Worm (Caenorhabditis elegans) whole organism, midembryonic: ENCODE results near the gene ZC262.7.

Experiments
- T22C8.4 ChIP-seq: fragments of 200-800 bp; sonication (Bioruptor generic); IDR thresholded peaks from 2 replicates; pipeline ENCODE4 v1.3.6; 2022; ENCODE audit warnings: missing genetic modification characterization, missing compliant biosample characterization
- flt-1 ChIP-seq: fragments of 200-800 bp; sonication (Bioruptor generic); IDR thresholded peaks from 2 replicates; pipeline ENCODE4 v1.3.6; 2022; ENCODE audit warnings: missing genetic modification characterization, missing compliant biosample characterization

DNA sequence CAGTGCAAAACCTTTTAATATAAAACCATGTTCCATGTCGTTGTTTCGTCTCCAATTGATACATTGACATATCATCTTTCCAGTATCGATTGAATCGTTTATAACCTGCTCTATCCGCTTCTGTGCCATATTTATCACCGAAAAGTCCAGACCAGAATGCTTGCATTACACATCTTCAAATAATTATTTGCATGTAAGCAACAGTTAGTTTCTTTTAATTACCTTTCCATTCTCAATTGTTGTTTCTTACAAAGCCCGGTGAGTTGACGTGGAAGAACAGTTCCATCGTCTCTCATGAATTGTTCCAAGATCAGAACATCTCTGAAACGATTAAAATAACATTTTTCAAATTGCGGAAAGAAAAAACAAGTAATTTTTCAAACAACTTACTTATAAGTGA is 12.9 kb downstream of the ZC262.7 start, which contains the start of gene iglr-2:
- TF ChIP-seq flt-1 (GFP tag; lab: Robert Waterston, UW) (no peak), T22C8.4 (GFP tag; lab: Robert Waterston, UW) (no peak)
